Fruit fly (Drosophila melanogaster): ENCODE measurements around the gene Pcyt2.

Gene Pcyt2

dm6 chr3L:1591692-1592371, 38.5 kb downstream of the Pcyt2 start:
- TF ChIP-seq pan (optimal IDR thresholded peaks at IDR 0.05) (no peak), ey (GFP tag; optimal IDR thresholded peaks at IDR 0.05) (peak; percentile 91), rgr (GFP tag; optimal IDR thresholded peaks at IDR 0.05) (peak; percentile 99), h (GFP tag; optimal IDR thresholded peaks at IDR 0.05) (peak; percentile 99), Myc (optimal IDR thresholded peaks at IDR 0.05) (no peak), Hnf4 (GFP tag; optimal IDR thresholded peaks at IDR 0.05) (peak; percentile 99), tai (GFP tag; optimal IDR thresholded peaks at IDR 0.05) (no peak), HLH106 (tag; optimal IDR thresholded peaks at IDR 0.05) (peak; percentile 89), Hr83 (GFP tag; optimal IDR thresholded peaks at IDR 0.05; ENCODE audit: poor library complexity, severe bottlenecking) (peak; percentile 100), GATAd (GFP tag; optimal IDR thresholded peaks at IDR 0.05) (peak; percentile 94), Dfd (GFP tag; optimal IDR thresholded peaks at IDR 0.05) (no peak), woc (GFP tag; optimal IDR thresholded peaks at IDR 0.05) (peak; percentile 86), Hr78 (GFP tag; optimal IDR thresholded peaks at IDR 0.05) (no peak), Mio (GFP tag; optimal IDR thresholded peaks at IDR 0.05) (peak; percentile 93), sage (GFP tag; optimal IDR thresholded peaks at IDR 0.05) (peak; percentile 96), jim (GFP tag; optimal IDR thresholded peaks at IDR 0.05) (peak; percentile 98), usp (GFP tag; optimal IDR thresholded peaks at IDR 0.05) (no peak), psq (GFP tag; optimal IDR thresholded peaks at IDR 0.05) (peak; percentile 95), Sp1 (GFP tag; optimal IDR thresholded peaks at IDR 0.05) (peak; percentile 97), CG9705 (GFP tag; optimal IDR thresholded peaks at IDR 0.05) (peak; percentile 95), Vsx2 (GFP tag; optimal IDR thresholded peaks at IDR 0.05; ENCODE audit: partially characterized antibody) (no peak), fru (GFP tag; optimal IDR thresholded peaks at IDR 0.05) (peak; percentile 97), dl (GFP tag; optimal IDR thresholded peaks at IDR 0.05; ENCODE audit: insufficient read depth in 1 of 2, partially characterized antibody in 2 of 2) (no peak), dsf (GFP tag; optimal IDR thresholded peaks at IDR 0.05; ENCODE audit: borderline replicate concordance) (peak; percentile 97), Dif (GFP tag; optimal IDR thresholded peaks at IDR 0.05; ENCODE audit: partially characterized antibody) (no peak), foxo (GFP tag; optimal IDR thresholded peaks at IDR 0.05) (peak; percentile 90 to 97), N (GFP tag; optimal IDR thresholded peaks at IDR 0.05) (no peak), sv (GFP tag; optimal IDR thresholded peaks at IDR 0.05) (peak; percentile 60), brk (GFP tag; optimal IDR thresholded peaks at IDR 0.05) (no peak), Jra (GFP tag; optimal IDR thresholded peaks at IDR 0.05) (peak; percentile 98), Rel (GFP tag; optimal IDR thresholded peaks at IDR 0.05) (peak; percentile 82), Rel (tag; optimal IDR thresholded peaks at IDR 0.05) (peak; percentile 84), Abd-B (GFP tag; optimal IDR thresholded peaks at IDR 0.05) (no peak), OdsH (GFP tag; optimal IDR thresholded peaks at IDR 0.05) (peak; percentile 99), br (GFP tag; optimal IDR thresholded peaks at IDR 0.05) (peak; percentile 98), CG32264 (GFP tag; optimal IDR thresholded peaks at IDR 0.05) (peak; percentile 97), dmrt93B (GFP tag; optimal IDR thresholded peaks at IDR 0.05) (peak; percentile 92), CrebA (GFP tag; optimal IDR thresholded peaks at IDR 0.05; ENCODE audit: borderline replicate concordance) (no peak), lola (GFP tag; optimal IDR thresholded peaks at IDR 0.05) (no peak)

dm6 chr3L:1592822-1593452, 39.6 kb downstream of the Pcyt2 start:
- TF ChIP-seq Sp1 (GFP tag; optimal IDR thresholded peaks at IDR 0.05) (no peak), Vsx2 (GFP tag; optimal IDR thresholded peaks at IDR 0.05; ENCODE audit: partially characterized antibody) (peak; percentile 59), psq (GFP tag; optimal IDR thresholded peaks at IDR 0.05) (peak; percentile 80), Dif (GFP tag; optimal IDR thresholded peaks at IDR 0.05; ENCODE audit: partially characterized antibody) (peak; percentile 24)

All from whole organism, wandering third instar larva.